Fruit fly (Drosophila melanogaster) whole organism, embryonic: Measurements from ENCODE around the gene RNF220.

Experiments used
- Atf3 ChIP-seq: fragments of 200-800 bp; sonication (Bioruptor generic); optimal IDR thresholded peaks from 3 replicates; lab custom pipeline; 2016; ENCODE audit warnings: missing biosample characterization, missing genetic modification characterization
- Bgb ChIP-seq: fragments of 200-800 bp; sonication (Bioruptor generic); IDR thresholded peaks from 2 replicates; pipeline ENCODE4 v1.3.6; 2022; ENCODE audit warnings: missing biosample characterization, missing genetic modification characterization; ENCODE audit not compliant: partially characterized antibody
- CG10209 ChIP-seq: fragments of 200-800 bp; sonication (Bioruptor generic); optimal IDR thresholded peaks from 3 replicates; lab custom pipeline; 2017; ENCODE audit warnings: missing biosample characterization, mild to moderate bottlenecking, missing genetic modification characterization, missing genetic modification reagents
- CG10274 ChIP-seq: fragments of 200-800 bp; sonication (Bioruptor generic); optimal IDR thresholded peaks from 3 replicates; lab custom pipeline; 2017; ENCODE audit warnings: missing biosample characterization, mild to moderate bottlenecking, missing genetic modification characterization
- CG10654 ChIP-seq: fragments of 200-800 bp; sonication (Bioruptor generic); optimal IDR thresholded peaks from 2 replicates; lab custom pipeline; 2016; ENCODE audit warnings: missing biosample characterization, missing genetic modification characterization
- CG11695 ChIP-seq: fragments of 200-800 bp; sonication (Bioruptor generic); IDR thresholded peaks from 3 replicates; pipeline ENCODE4 v1.3.6; 2022; ENCODE audit warnings: missing biosample characterization, missing genetic modification characterization
- CG13624 ChIP-seq: fragments of 200-800 bp; sonication (Bioruptor generic); optimal IDR thresholded peaks from 2 replicates; lab custom pipeline; 2016; ENCODE audit warnings: missing biosample characterization, missing genetic modification characterization
- CG14965 ChIP-seq: fragments of 200-800 bp; sonication (Bioruptor generic); optimal IDR thresholded peaks from 2 replicates; lab custom pipeline; 2016; ENCODE audit warnings: missing biosample characterization, missing genetic modification characterization, borderline replicate concordance
- CG17385 ChIP-seq: fragments of 200-800 bp; sonication (Bioruptor generic); optimal IDR thresholded peaks from 3 replicates; lab custom pipeline; 2018; ENCODE audit warnings: missing biosample characterization, mild to moderate bottlenecking, missing genetic modification characterization
- CG18476 ChIP-seq: fragments of 200-800 bp; sonication (Bioruptor generic); optimal IDR thresholded peaks from 2 replicates; lab custom pipeline; 2016; ENCODE audit warnings: missing biosample characterization, mild to moderate bottlenecking, missing genetic modification characterization
- CG2120 ChIP-seq: fragments of 200-800 bp; sonication (Bioruptor generic); optimal IDR thresholded peaks from 3 replicates; lab custom pipeline; 2016; ENCODE audit warnings: missing biosample characterization, missing genetic modification characterization
- CG2202 ChIP-seq: fragments of 200-800 bp; sonication (Bioruptor generic); optimal IDR thresholded peaks from 2 replicates; lab custom pipeline; 2018; ENCODE audit warnings: missing biosample characterization, mild to moderate bottlenecking, missing genetic modification characterization
- CG6689 ChIP-seq: fragments of 200-800 bp; sonication (Bioruptor generic); IDR thresholded peaks from 2 replicates; pipeline ENCODE4 v1.3.6; 2022; ENCODE audit warnings: missing biosample characterization, missing genetic modification characterization
- CG6765 ChIP-seq: fragments of 200-800 bp; sonication (Bioruptor generic); optimal IDR thresholded peaks from 3 replicates; lab custom pipeline; 2017; ENCODE audit warnings: missing biosample characterization, mild to moderate bottlenecking, missing genetic modification characterization
- CG7271 ChIP-seq: fragments of 200-800 bp; sonication (Bioruptor generic); optimal IDR thresholded peaks from 2 replicates; lab custom pipeline; 2018; ENCODE audit warnings: missing biosample characterization, mild to moderate bottlenecking, missing genetic modification characterization, moderate library complexity
- CG8089 ChIP-seq: fragments of 200-800 bp; sonication (Bioruptor generic); optimal IDR thresholded peaks from 3 replicates; lab custom pipeline; 2016; ENCODE audit warnings: missing biosample characterization, missing genetic modification characterization
- CG8359 ChIP-seq: fragments of 200-800 bp; sonication (Bioruptor generic); optimal IDR thresholded peaks from 2 replicates; lab custom pipeline; 2017; ENCODE audit warnings: missing biosample characterization, mild to moderate bottlenecking, missing genetic modification characterization, borderline replicate concordance
- CG9215 ChIP-seq: fragments of 200-800 bp; sonication (Bioruptor generic); IDR thresholded peaks from 2 replicates; pipeline ENCODE4 v1.3.6; 2022; ENCODE audit warnings: missing biosample characterization, missing genetic modification characterization
- CG9609 ChIP-seq: fragments of 200-800 bp; sonication (Bioruptor generic); optimal IDR thresholded peaks from 3 replicates; lab custom pipeline; 2016; ENCODE audit warnings: missing biosample characterization, missing genetic modification characterization
- E2f1 ChIP-seq: fragments of 200-800 bp; sonication (Bioruptor generic); IDR thresholded peaks from 2 replicates; pipeline ENCODE4 v1.3.6; 2022; ENCODE audit warnings: missing biosample characterization, missing genetic modification characterization
- Gug ChIP-seq: fragments of 200-800 bp; sonication (Bioruptor generic); IDR thresholded peaks from 4 replicates; pipeline ENCODE4 v1.3.6; 2022; ENCODE audit warnings: missing biosample characterization, missing genetic modification characterization
- H15 ChIP-seq: fragments of 200-800 bp; sonication (Bioruptor generic); IDR thresholded peaks from 3 replicates; pipeline ENCODE4 v1.3.6; 2022; ENCODE audit warnings: missing biosample characterization, missing genetic modification characterization
- H2.0 ChIP-seq: fragments of 200-800 bp; sonication (Bioruptor generic); IDR thresholded peaks from 2 replicates; pipeline ENCODE4 v1.3.6; 2022; ENCODE audit warnings: missing biosample characterization, missing genetic modification characterization
- Hr51 ChIP-seq, 2 experiments: fragments of 200-800 bp; sonication (Bioruptor generic); optimal IDR thresholded peaks; 2 replicates in 1 of 2; 3 replicates in 1 of 2; lab custom pipeline; 2016 to 2018; ENCODE audit warnings: missing biosample characterization in 2 of 2, missing genetic modification characterization in 2 of 2, mild to moderate bottlenecking in 1 of 2, moderate library complexity in 1 of 2
- Hsf ChIP-seq: fragments of 200-800 bp; sonication (Bioruptor generic); optimal IDR thresholded peaks from 3 replicates; lab custom pipeline; 2016; ENCODE audit warnings: missing biosample characterization, missing genetic modification characterization
- Sry-β ChIP-seq: fragments of 200-800 bp; sonication (Bioruptor generic); optimal IDR thresholded peaks from 2 replicates; lab custom pipeline; 2018; ENCODE audit warnings: missing biosample characterization, mild to moderate bottlenecking, missing genetic modification characterization, moderate library complexity
- Ssrp ChIP-seq: fragments of 200-800 bp; sonication (Bioruptor generic); optimal IDR thresholded peaks from 2 replicates; lab custom pipeline; 2018; ENCODE audit warnings: missing biosample characterization, mild to moderate bottlenecking, missing genetic modification characterization, moderate library complexity
- Vsx1 ChIP-seq: fragments of 200-800 bp; sonication (Bioruptor generic); optimal IDR thresholded peaks from 2 replicates; lab custom pipeline; 2017; ENCODE audit warnings: missing biosample characterization, mild to moderate bottlenecking, missing genetic modification characterization, missing genetic modification reagents
- ara ChIP-seq: fragments of 200-800 bp; sonication (Bioruptor generic); IDR thresholded peaks from 2 replicates; pipeline ENCODE4 v1.3.6; 2022; ENCODE audit warnings: missing biosample characterization, missing genetic modification characterization
- ash1 ChIP-seq: fragments of 200-800 bp; sonication (Bioruptor generic); optimal IDR thresholded peaks from 2 replicates; lab custom pipeline; 2018; ENCODE audit warnings: missing biosample characterization, mild to moderate bottlenecking, missing genetic modification characterization
- bcd ChIP-seq: fragments of 200-800 bp; sonication (Bioruptor generic); optimal IDR thresholded peaks from 2 replicates; lab custom pipeline; 2017; ENCODE audit warnings: missing biosample characterization, mild to moderate bottlenecking, missing genetic modification characterization
- br ChIP-seq: fragments of >200 bp; optimal IDR thresholded peaks from 2 replicates; lab custom pipeline; 2017
- chn ChIP-seq: fragments of 200-800 bp; sonication (Bioruptor generic); optimal IDR thresholded peaks from 2 replicates; lab custom pipeline; 2016; ENCODE audit warnings: missing biosample characterization, missing genetic modification characterization
- dmrt99B ChIP-seq: fragments of 200-800 bp; sonication (Bioruptor generic); optimal IDR thresholded peaks from 2 replicates; lab custom pipeline; 2018; ENCODE audit warnings: missing biosample characterization, mild to moderate bottlenecking, missing genetic modification characterization, moderate library complexity
- gt ChIP-seq: fragments of 200-800 bp; sonication (Bioruptor generic); IDR thresholded peaks from 2 replicates; pipeline ENCODE4 v1.3.6; 2022; ENCODE audit warnings: missing biosample characterization, missing genetic modification characterization
- her ChIP-seq: fragments of 200-800 bp; sonication (Bioruptor generic); optimal IDR thresholded peaks from 2 replicates; lab custom pipeline; 2016; ENCODE audit warnings: missing biosample characterization, missing genetic modification characterization
- kah ChIP-seq: fragments of 200-800 bp; sonication (Bioruptor generic); optimal IDR thresholded peaks from 2 replicates; lab custom pipeline; 2018; ENCODE audit warnings: missing biosample characterization, mild to moderate bottlenecking, missing genetic modification characterization
- kay ChIP-seq: fragments of 200-800 bp; sonication (Bioruptor generic); optimal IDR thresholded peaks from 2 replicates; lab custom pipeline; 2016; ENCODE audit warnings: missing biosample characterization, missing genetic modification characterization
- klu ChIP-seq: fragments of 200-800 bp; sonication (Bioruptor generic); IDR thresholded peaks from 2 replicates; pipeline ENCODE4 v1.3.6; 2022; ENCODE audit warnings: missing biosample characterization, missing genetic modification characterization
- mirr ChIP-seq: fragments of 200-800 bp; sonication (Bioruptor generic); optimal IDR thresholded peaks from 3 replicates; lab custom pipeline; 2018; ENCODE audit warnings: missing biosample characterization, mild to moderate bottlenecking, missing genetic modification characterization
- nau ChIP-seq: fragments of 200-800 bp; sonication (Bioruptor generic); optimal IDR thresholded peaks from 3 replicates; lab custom pipeline; 2017; ENCODE audit warnings: missing biosample characterization, mild to moderate bottlenecking, missing genetic modification characterization, missing genetic modification reagents
- nerfin-2 ChIP-seq: fragments of 200-800 bp; sonication (Bioruptor generic); IDR thresholded peaks from 2 replicates; pipeline ENCODE4 v1.3.6; 2022; ENCODE audit warnings: missing biosample characterization, missing genetic modification characterization; ENCODE audit not compliant: partially characterized antibody
- p53 ChIP-seq: fragments of 200-800 bp; sonication (Bioruptor generic); optimal IDR thresholded peaks from 2 replicates; lab custom pipeline; 2016; ENCODE audit warnings: missing biosample characterization, missing genetic modification characterization
- pfk ChIP-seq: fragments of 200-800 bp; sonication (Bioruptor generic); optimal IDR thresholded peaks from 2 replicates; lab custom pipeline; 2018; ENCODE audit warnings: missing biosample characterization, mild to moderate bottlenecking, missing genetic modification characterization, moderate library complexity
- run ChIP-seq: fragments of 200-800 bp; sonication (Bioruptor generic); optimal IDR thresholded peaks from 3 replicates; lab custom pipeline; 2018; ENCODE audit warnings: missing biosample characterization, mild to moderate bottlenecking, missing genetic modification characterization
- slbo ChIP-seq: fragments of 200-800 bp; sonication (Bioruptor generic); IDR thresholded peaks from 2 replicates; pipeline ENCODE4 v1.3.6; 2022; ENCODE audit warnings: missing biosample characterization, missing genetic modification characterization
- sr ChIP-seq: fragments of 200-800 bp; sonication (Bioruptor generic); IDR thresholded peaks from 3 replicates; pipeline ENCODE4 v1.3.6; 2022; ENCODE audit warnings: missing biosample characterization, missing genetic modification characterization
- unc-4 ChIP-seq: fragments of 200-800 bp; sonication (Bioruptor generic); IDR thresholded peaks from 2 replicates; pipeline ENCODE4 v1.3.6; 2022; ENCODE audit warnings: missing biosample characterization, missing genetic modification characterization; ENCODE audit not compliant: partially characterized antibody
- unpg ChIP-seq: fragments of 200-800 bp; sonication (Bioruptor generic); optimal IDR thresholded peaks from 3 replicates; lab custom pipeline; 2018; ENCODE audit warnings: missing biosample characterization, mild to moderate bottlenecking, missing genetic modification characterization, moderate library complexity
- zen ChIP-seq: fragments of 200-800 bp; sonication (Bioruptor generic); optimal IDR thresholded peaks from 3 replicates; lab custom pipeline; 2018; ENCODE audit warnings: missing biosample characterization, mild to moderate bottlenecking, missing genetic modification characterization, moderate library complexity
- zfh1 ChIP-seq: fragments of 200-800 bp; sonication (Bioruptor generic); IDR thresholded peaks from 3 replicates; pipeline ENCODE4 v1.3.6; 2022; ENCODE audit warnings: missing biosample characterization, missing genetic modification characterization

RNF220 gene

dm6 chr3R:22690311-22690710, 35.9 kb downstream of the RNF220 start, which contains the start of the genes wfs1 and Nup133 (continued):
- TF ChIP-seq gt (GFP tag; lab: Robert Waterston, UW) (no peak), CG14965 (no peak), H15 (peak; percentile 46; the same call in 1 of the 3 replicates), unpg (GFP tag; lab: Kevin White, UChicago) (peak; percentile 84), CG2202 (tag; lab: Kevin White, UChicago) (peak; percentile 50), CG10274 (no peak), Sry-β (no peak), her (no peak), CG10209 (GFP tag; lab: Kevin White, UChicago) (peak; percentile 73), Gug (GFP tag; lab: Robert Waterston, UW) (no peak), sr (no peak), Atf3 (no peak), ara (GFP tag; lab: Robert Waterston, UW) (0 out of 2 replicates have a peak, but pooled peaks have one; percentile 5), unc-4 (GFP tag; lab: Robert Waterston, UW) (peak; percentile 95), Hsf (GFP tag; lab: Kevin White, UChicago) (no peak), kay (GFP tag; lab: Kevin White, UChicago) (peak; percentile 55), nerfin-2 (GFP tag; lab: Robert Waterston, UW) (peak; percentile 58), CG11695 (peak; percentile 75; the same call in 2 of the 3 replicates), CG2120 (GFP tag; lab: Kevin White, UChicago) (peak; percentile 53), zen (tag; lab: Kevin White, UChicago) (peak; percentile 86), dmrt99B (no peak), CG18476 (GFP tag; lab: Kevin White, UChicago) (no peak), chn (GFP tag; lab: Kevin White, UChicago) (peak; percentile 9), CG9609 (GFP tag; lab: Kevin White, UChicago) (no peak), Hr51 (GFP tag; optimal IDR thresholded peaks at IDR 0.05; lab: Kevin White, UChicago) (peak; percentile 20 to 86), ash1 (no peak), CG13624 (GFP tag; lab: Kevin White, UChicago) (no peak), CG7271 (tag; lab: Kevin White, UChicago) (peak; percentile 70), Bgb (GFP tag; lab: Robert Waterston, UW) (peak; percentile 75), CG6689 (GFP tag; lab: Robert Waterston, UW) (peak; percentile 69), bcd (GFP tag; lab: Kevin White, UChicago) (peak; percentile 57), CG8359 (peak; percentile 29), mirr (no peak), br (lab: Kevin White, UChicago) (no peak), kah (GFP tag; lab: Kevin White, UChicago) (peak; percentile 30), CG9215 (GFP tag; lab: Robert Waterston, UW) (peak; percentile 64), CG6765 (GFP tag; lab: Kevin White, UChicago) (peak; percentile 47), Ssrp (tag; lab: Kevin White, UChicago) (peak; percentile 84), p53 (GFP tag; lab: Kevin White, UChicago) (no peak), slbo (GFP tag; lab: Robert Waterston, UW) (peak; percentile 77), CG10654 (GFP tag; lab: Kevin White, UChicago) (peak; percentile 64), Vsx1 (GFP tag; lab: Kevin White, UChicago) (no peak), CG17385 (no peak), E2f1 (GFP tag; lab: Robert Waterston, UW) (peak; percentile 65), zfh1 (GFP tag; lab: Robert Waterston, UW) (peak; percentile 65; the same call in 2 of the 3 replicates), pfk (GFP tag; lab: Kevin White, UChicago) (no peak), klu (peak; percentile 19; the same call in 1 of the 2 replicates), CG8089 (no peak), run (tag; lab: Kevin White, UChicago) (peak; percentile 35), nau (no peak), H2.0 (GFP tag; lab: Robert Waterston, UW) (peak; percentile 62)
